Worm (Caenorhabditis elegans): Measurements from ENCODE around the gene mrpl-2.

Gene mrpl-2

ce11 chrIV:741831-742230 lies 31.2 kb upstream of the mrpl-2 start:
- peak in 1 of 2 experiments; percentile 11 for TF ChIP-seq unc-62 (GFP tag; optimal IDR thresholded peaks at IDR 0.05 in 1 of 2)
- TF ChIP-seq unc-62 (tag; optimal IDR thresholded peaks at IDR 0.05): no peak
- TF ChIP-seq ZK546.5 (tag; optimal IDR thresholded peaks at IDR 0.05): no peak
- no peak for TF ChIP-seq lin-15B (tag; optimal IDR thresholded peaks at IDR 0.05)

ce11 chrIV:746333-746732 lies 26.7 kb upstream of the mrpl-2 start:
- TF ChIP-seq daf-12 (tag; optimal IDR thresholded peaks at IDR 0.05) (no peak), mxl-2 (GFP tag; conservative IDR thresholded peaks at IDR 0.05) (no peak), Y105C5A.15 (GFP tag; IDR thresholded peaks at IDR 0.05) (no peak), hlh-11 (tag; optimal IDR thresholded peaks at IDR 0.05) (peak; percentile 17), zag-1 (tag; optimal IDR thresholded peaks at IDR 0.05) (no peak), nhr-48 (tag; optimal IDR thresholded peaks at IDR 0.05) (no peak), ces-1 (GFP tag; optimal IDR thresholded peaks at IDR 0.05) (no peak), mdt-29 (GFP tag; IDR thresholded peaks at IDR 0.05) (no peak), zfp-3 (GFP tag; conservative IDR thresholded peaks at IDR 0.05) (no peak), spr-3 (GFP tag; optimal IDR thresholded peaks at IDR 0.05) (no peak), nhr-11 (tag; optimal IDR thresholded peaks at IDR 0.05) (peak; percentile 48)

ce11 chrIV:749557-749956 lies 23.5 kb upstream of the mrpl-2 start:
- TF ChIP-seq nhr-10 (tag; optimal IDR thresholded peaks at IDR 0.05) (no peak), zfp-2 (tag; optimal IDR thresholded peaks at IDR 0.05) (no peak), hlh-11 (tag; optimal IDR thresholded peaks at IDR 0.05) (no peak), ZK546.5 (tag; optimal IDR thresholded peaks at IDR 0.05) (no peak), ZK337.2 (GFP tag; IDR thresholded peaks at IDR 0.05) (no peak), vab-7 (GFP tag; IDR thresholded peaks at IDR 0.05) (no peak), nhr-48 (tag; optimal IDR thresholded peaks at IDR 0.05) (no peak), nhr-76 (tag; optimal IDR thresholded peaks at IDR 0.05) (no peak), unc-62 (GFP tag; optimal IDR thresholded peaks at IDR 0.05 in 1 of 2) (peak in 1 of 2 experiments; percentile 85), unc-62 (tag; optimal IDR thresholded peaks at IDR 0.05) (no peak), R02D3.7 (tag; optimal IDR thresholded peaks at IDR 0.05) (no peak), nhr-42 (GFP tag; IDR thresholded peaks at IDR 0.05) (no peak), egl-27 (tag; optimal IDR thresholded peaks at IDR 0.05) (no peak), daf-8 (GFP tag; IDR thresholded peaks at IDR 0.05) (no peak), aha-1 (tag) (peak; percentile 61), aly-2 (tag; optimal IDR thresholded peaks at IDR 0.05) (no peak), ztf-11 (tag; optimal IDR thresholded peaks at IDR 0.05) (no peak), daf-19 (GFP tag; conservative IDR thresholded peaks at IDR 0.05) (no peak)

- no peak for TF ChIP-seq daf-12 (tag; optimal IDR thresholded peaks at IDR 0.05)
- TF ChIP-seq jun-1 (tag; optimal IDR thresholded peaks at IDR 0.05): no peak
- TF ChIP-seq gei-8 (GFP tag; optimal IDR thresholded peaks at IDR 0.05): no peak
- no peak for TF ChIP-seq pha-4 (GFP tag; IDR thresholded peaks at IDR 0.05)
- TF ChIP-seq pha-4 (tag; optimal IDR thresholded peaks at IDR 0.05): no peak
- TF ChIP-seq php-3 (GFP tag; IDR thresholded peaks at IDR 0.05): no peak
- peak; percentile 94 for TF ChIP-seq aha-1 (tag)
Observed at ce11 chrIV:754357-754972, 18.6 kb upstream of the mrpl-2 start.

ce11 chrIV:756421-756820 lies 16.6 kb upstream of the mrpl-2 start, which contains the start of gene srt-23:
srt-23 (plus strand) TSS chrIV:756721.
- no peak for TF ChIP-seq nhr-111 (GFP tag; optimal IDR thresholded peaks at IDR 0.05)
- no peak for TF ChIP-seq spr-3 (GFP tag; optimal IDR thresholded peaks at IDR 0.05)
- TF ChIP-seq ZK337.2 (GFP tag; IDR thresholded peaks at IDR 0.05): no peak
- no peak for TF ChIP-seq nhr-11 (tag; optimal IDR thresholded peaks at IDR 0.05)
- no peak for TF ChIP-seq zip-2 (tag; optimal IDR thresholded peaks at IDR 0.05)
- TF ChIP-seq ceh-20 (GFP tag; IDR thresholded peaks at IDR 0.05): no peak
- no peak for TF ChIP-seq lsy-2 (tag; optimal IDR thresholded peaks at IDR 0.05)
- no peak for TF ChIP-seq daf-16 (GFP tag; optimal IDR thresholded peaks at IDR 0.05)
- TF ChIP-seq daf-16 (tag; optimal IDR thresholded peaks at IDR 0.05): no peak
- no peak for TF ChIP-seq R02D3.7 (tag; optimal IDR thresholded peaks at IDR 0.05)
- no peak for TF ChIP-seq tra-1 (GFP tag; IDR thresholded peaks at IDR 0.05)
- TF ChIP-seq tag-97 (GFP tag; IDR thresholded peaks at IDR 0.05): no peak
- TF ChIP-seq nhr-42 (GFP tag; IDR thresholded peaks at IDR 0.05): no peak
- TF ChIP-seq nhr-102 (tag; optimal IDR thresholded peaks at IDR 0.05): no peak
- TF ChIP-seq unc-62 (GFP tag; optimal IDR thresholded peaks at IDR 0.05 in 1 of 2): no peak
- no peak for TF ChIP-seq unc-62 (tag; optimal IDR thresholded peaks at IDR 0.05)
- TF ChIP-seq lin-29 (GFP tag; IDR thresholded peaks at IDR 0.05): no peak
- TF ChIP-seq pha-4 (GFP tag; IDR thresholded peaks at IDR 0.05): no peak
- TF ChIP-seq pha-4 (tag; optimal IDR thresholded peaks at IDR 0.05): no peak
- TF ChIP-seq D1046.2 (GFP tag; IDR thresholded peaks at IDR 0.05): no peak
- TF ChIP-seq zfp-3 (GFP tag; conservative IDR thresholded peaks at IDR 0.05): no peak

Data from whole organism, L4 larva.